Worm (Caenorhabditis elegans) whole organism, L1 larva: Measurements from ENCODE around the gene gipc-1.

Experiments used
- C04F5.9 ChIP-seq: sonication (generic microtip); optimal IDR thresholded peaks from 2 replicates; lab custom pipeline; 2016; ENCODE audit warnings: missing genetic modification characterization, missing compliant biosample characterization
- C34B4.2 ChIP-seq: sonication (generic microtip); optimal IDR thresholded peaks from 2 replicates; lab custom pipeline; 2017; ENCODE audit warnings: mild to moderate bottlenecking, missing genetic modification characterization, missing compliant biosample characterization
- Y116A8C.19 ChIP-seq: sonication (generic microtip); optimal IDR thresholded peaks from 2 replicates; lab custom pipeline; 2016; ENCODE audit warnings: missing compliant biosample characterization, missing genetic modification characterization, borderline replicate concordance
- aly-2 ChIP-seq: fragments of 150-350 bp; optimal IDR thresholded peaks from 2 replicates; lab custom pipeline; 2014; ENCODE audit warnings: missing biosample characterization, missing genetic modification characterization
- ama-1 ChIP-seq: fragments of 150-350 bp; optimal IDR thresholded peaks from 2 replicates; lab custom pipeline; 2014
- blmp-1 ChIP-seq: fragments of 150-350 bp; optimal IDR thresholded peaks from 2 replicates; lab custom pipeline; 2014; ENCODE audit warnings: missing biosample characterization, missing genetic modification characterization
- ceh-8 ChIP-seq: fragments of 200-800 bp; sonication (Bioruptor generic); optimal IDR thresholded peaks from 2 replicates; lab custom pipeline; 2018; ENCODE audit warnings: mild to moderate bottlenecking, missing genetic modification characterization, moderate library complexity, missing compliant biosample characterization
- ceh-82 ChIP-seq, 3 experiments: fragments of 150-350 bp in 1 of 3; sonication (generic microtip) in 2 of 3; optimal IDR thresholded peaks; 2 replicates each; lab custom pipeline; 2014 to 2017; ENCODE audit warnings: missing biosample characterization in 3 of 3, missing genetic modification characterization in 3 of 3
- ceh-90 ChIP-seq: sonication (generic microtip); optimal IDR thresholded peaks from 2 replicates; lab custom pipeline; 2016; ENCODE audit warnings: missing genetic modification characterization, missing compliant biosample characterization
- dpl-1 ChIP-seq, 3 experiments: fragments of 150-350 bp in 2 of 3; sonication (generic microtip) in 1 of 3; optimal IDR thresholded peaks; 2 replicates each; lab custom pipeline; 2014 to 2017; ENCODE audit warnings: missing biosample characterization in 3 of 3, missing genetic modification characterization in 3 of 3, missing genetic modification reagents in 3 of 3
- dsc-1 ChIP-seq: sonication (generic microtip); optimal IDR thresholded peaks from 2 replicates; lab custom pipeline; 2016; ENCODE audit warnings: mild to moderate bottlenecking, missing genetic modification characterization, missing compliant biosample characterization
- efl-1 ChIP-seq, 4 experiments: fragments of 150-350 bp; optimal IDR thresholded peaks in 3 of 4; peaks in 1 of 4; 1 replicate in 1 of 4; 2 replicates in 3 of 4; lab custom pipeline; 2014; ENCODE audit warnings: missing biosample characterization in 2 of 4, missing genetic modification characterization in 2 of 4, missing genetic modification reagents in 2 of 4
- efl-3 ChIP-seq: fragments of 200-800 bp; sonication (Bioruptor generic); optimal IDR thresholded peaks from 2 replicates; lab custom pipeline; 2018; ENCODE audit warnings: mild to moderate bottlenecking, missing genetic modification characterization, missing compliant biosample characterization
- egl-13 ChIP-seq: sonication (generic microtip); optimal IDR thresholded peaks from 2 replicates; lab custom pipeline; 2016; ENCODE audit warnings: missing genotype, missing genetic modification reagents, missing genetic modification characterization, missing compliant biosample characterization
- egl-27 ChIP-seq, 2 experiments: fragments of 150-350 bp in 1 of 2; sonication (generic microtip); optimal IDR thresholded peaks; 3 replicates each; lab custom pipeline; 2017 to 2018; ENCODE audit warnings: missing biosample characterization in 2 of 2, missing genetic modification characterization in 2 of 2, missing genetic modification reagents in 2 of 2
- elt-2 ChIP-seq: sonication (generic microtip); optimal IDR thresholded peaks from 2 replicates; lab custom pipeline; 2016; ENCODE audit warnings: missing genetic modification characterization, mild to moderate bottlenecking, inconsistent platforms, missing compliant biosample characterization, missing genetic modification reagents
- ets-5 ChIP-seq: fragments of 200-800 bp; sonication (Bioruptor generic); IDR thresholded peaks from 2 replicates; pipeline ENCODE4 v1.3.6; 2022; ENCODE audit warnings: missing genetic modification characterization, missing compliant biosample characterization
- fkh-4 ChIP-seq: sonication (generic microtip); optimal IDR thresholded peaks from 2 replicates; lab custom pipeline; 2016; ENCODE audit warnings: missing compliant biosample characterization, missing genetic modification characterization, borderline replicate concordance
- fkh-8 ChIP-seq: sonication (generic microtip); optimal IDR thresholded peaks from 2 replicates; lab custom pipeline; 2016; ENCODE audit warnings: mild to moderate bottlenecking, missing genetic modification characterization, missing compliant biosample characterization
- fos-1 ChIP-seq: fragments of 150-350 bp; optimal IDR thresholded peaks from 2 replicates; lab custom pipeline; 2014; ENCODE audit warnings: missing biosample characterization, missing genetic modification characterization
- hlh-4 ChIP-seq: sonication (generic microtip); optimal IDR thresholded peaks from 2 replicates; lab custom pipeline; 2016; ENCODE audit warnings: mild to moderate bottlenecking, missing genetic modification characterization, missing compliant biosample characterization
- irx-1 ChIP-seq: sonication (generic microtip); optimal IDR thresholded peaks from 2 replicates; lab custom pipeline; 2016; ENCODE audit warnings: missing genetic modification characterization, missing compliant biosample characterization
- isw-1 ChIP-seq: fragments of 200-800 bp; sonication (Bioruptor generic); IDR thresholded peaks from 2 replicates; pipeline ENCODE4 v1.3.6; 2022; ENCODE audit warnings: missing genetic modification characterization, missing compliant biosample characterization
- lin-13 ChIP-seq: fragments of 150-350 bp; optimal IDR thresholded peaks from 2 replicates; lab custom pipeline; 2014; ENCODE audit warnings: missing biosample characterization, missing genetic modification reagents, missing genetic modification characterization
- lin-35 ChIP-seq, 2 experiments: fragments of 150-350 bp; optimal IDR thresholded peaks; 2 replicates each; lab custom pipeline; 2014; ENCODE audit warnings: missing biosample characterization in 2 of 2, missing genetic modification characterization in 2 of 2, missing genetic modification reagents in 2 of 2
- lir-3 ChIP-seq: sonication (generic microtip); optimal IDR thresholded peaks from 2 replicates; lab custom pipeline; 2016; ENCODE audit warnings: mild to moderate bottlenecking, missing genetic modification characterization, moderate library complexity, missing compliant biosample characterization; ENCODE audit not compliant: poor library complexity
- lsy-2 ChIP-seq, 2 experiments: fragments of 150-350 bp; optimal IDR thresholded peaks; 2 replicates each; lab custom pipeline; 2014; ENCODE audit warnings: missing biosample characterization in 2 of 2, missing genetic modification characterization in 2 of 2
- mef-2 ChIP-seq: fragments of 150-350 bp; optimal IDR thresholded peaks from 2 replicates; lab custom pipeline; 2014; ENCODE audit warnings: missing biosample characterization, missing genetic modification characterization
- mep-1 ChIP-seq: fragments of 150-350 bp; optimal IDR thresholded peaks from 2 replicates; lab custom pipeline; 2014; ENCODE audit warnings: missing biosample characterization, missing genetic modification characterization
- nhr-237 ChIP-seq: fragments of 150-350 bp; optimal IDR thresholded peaks from 2 replicates; lab custom pipeline; 2014; ENCODE audit warnings: missing biosample characterization, missing genetic modification characterization
- nhr-28 ChIP-seq: fragments of 150-350 bp; optimal IDR thresholded peaks from 2 replicates; lab custom pipeline; 2014; ENCODE audit warnings: missing biosample characterization, missing genetic modification characterization
- nhr-47 ChIP-seq: sonication (generic microtip); optimal IDR thresholded peaks from 2 replicates; lab custom pipeline; 2016; ENCODE audit warnings: mild to moderate bottlenecking, missing genetic modification characterization, moderate library complexity, missing compliant biosample characterization
- nhr-76 ChIP-seq: sonication (generic microtip); optimal IDR thresholded peaks from 2 replicates; lab custom pipeline; 2017; ENCODE audit warnings: missing biosample characterization, missing genetic modification characterization
- nhr-84 ChIP-seq: sonication (generic microtip); optimal IDR thresholded peaks from 2 replicates; lab custom pipeline; 2017; ENCODE audit warnings: missing biosample characterization, missing genetic modification characterization
- nhr-85 ChIP-seq: sonication (generic microtip); peaks from one replicate; lab custom pipeline; 2016; ENCODE audit warnings: missing genetic modification characterization, inconsistent platforms, missing compliant biosample characterization
- pag-3 ChIP-seq: sonication (generic microtip); optimal IDR thresholded peaks from 2 replicates; lab custom pipeline; 2017; ENCODE audit warnings: missing genetic modification characterization, mild to moderate bottlenecking, missing compliant biosample characterization, antibody characterized with exemption, borderline replicate concordance; ENCODE audit not compliant: insufficient read depth
- skn-1 ChIP-seq: fragments of 150-350 bp; optimal IDR thresholded peaks from 2 replicates; lab custom pipeline; 2014; ENCODE audit warnings: missing biosample characterization, missing genetic modification characterization
- snpc-4 ChIP-seq: fragments of 150-350 bp; optimal IDR thresholded peaks from 2 replicates; lab custom pipeline; 2014; ENCODE audit warnings: missing biosample characterization, missing genetic modification characterization
- snu-23 ChIP-seq: sonication (generic microtip); optimal IDR thresholded peaks from 2 replicates; lab custom pipeline; 2016; ENCODE audit warnings: missing genetic modification characterization, missing compliant biosample characterization
- sox-4 ChIP-seq: sonication (generic microtip); optimal IDR thresholded peaks from 2 replicates; lab custom pipeline; 2016; ENCODE audit warnings: missing genetic modification characterization, missing compliant biosample characterization
- sptf-1 ChIP-seq: fragments of 150-350 bp; optimal IDR thresholded peaks from 2 replicates; lab custom pipeline; 2014; ENCODE audit warnings: missing biosample characterization, missing genetic modification characterization
- tbx-2 ChIP-seq: sonication (generic microtip); optimal IDR thresholded peaks from 2 replicates; lab custom pipeline; 2016; ENCODE audit warnings: missing genetic modification characterization, missing compliant biosample characterization
- tlp-1 ChIP-seq: fragments of 150-350 bp; optimal IDR thresholded peaks from 2 replicates; lab custom pipeline; 2014; ENCODE audit warnings: missing biosample characterization, missing genetic modification characterization
- unc-130 ChIP-seq: fragments of 150-350 bp; optimal IDR thresholded peaks from 2 replicates; lab custom pipeline; 2017; ENCODE audit warnings: missing biosample characterization, missing genetic modification characterization, inconsistent platforms
- unc-62 ChIP-seq: fragments of 150-350 bp; optimal IDR thresholded peaks from 2 replicates; lab custom pipeline; 2014; ENCODE audit warnings: missing biosample characterization, missing genetic modification reagents, missing genetic modification characterization
- unc-86 ChIP-seq: sonication (generic microtip); optimal IDR thresholded peaks from 2 replicates; lab custom pipeline; 2016; ENCODE audit warnings: missing genetic modification characterization, missing compliant biosample characterization
- vab-15 ChIP-seq: sonication (generic microtip); optimal IDR thresholded peaks from 2 replicates; lab custom pipeline; 2017; ENCODE audit warnings: missing genotype, mild to moderate bottlenecking, missing genetic modification characterization, missing compliant biosample characterization
- xbp-1 ChIP-seq: sonication (generic microtip); optimal IDR thresholded peaks from 2 replicates; lab custom pipeline; 2016; ENCODE audit warnings: missing genetic modification characterization, missing compliant biosample characterization
- ztf-4 ChIP-seq: fragments of 150-350 bp; optimal IDR thresholded peaks from 2 replicates; lab custom pipeline; 2014; ENCODE audit warnings: missing biosample characterization, missing genetic modification characterization

The gipc-1 gene

DNA sequence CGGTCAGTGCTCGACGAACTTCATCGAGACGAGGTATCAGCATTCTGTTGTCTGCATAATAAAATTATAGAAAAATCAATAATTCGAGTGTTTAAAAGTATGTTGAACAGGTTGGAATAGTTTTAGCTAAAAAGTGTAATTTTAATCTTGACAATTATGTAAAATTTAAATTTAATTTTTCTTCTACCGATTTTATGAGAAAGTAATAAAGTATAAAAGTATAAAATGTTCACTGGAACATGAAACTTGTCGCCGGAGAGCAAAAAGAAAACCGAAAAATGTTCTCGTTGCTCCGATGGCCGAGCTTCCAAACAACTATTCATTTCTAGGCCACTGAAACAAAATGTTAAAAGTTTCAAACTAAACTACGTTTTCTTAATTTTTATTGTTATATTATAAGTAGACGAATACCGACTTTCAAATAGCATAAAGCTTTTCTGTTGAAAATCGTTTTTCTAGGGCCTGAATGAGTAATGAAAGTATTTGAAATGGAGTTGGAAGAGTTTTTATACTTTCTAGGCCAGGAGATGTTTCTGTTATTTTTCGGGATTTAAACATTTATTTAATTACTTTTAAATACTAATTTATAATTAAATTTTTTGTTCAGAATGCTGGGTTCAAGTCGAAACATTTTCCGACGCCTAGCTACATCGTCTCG is 8.7 kb upstream of the gipc-1 start, which contains the start of the genes C35D10.10 and C35D10.5 (continued):
- no peak for TF ChIP-seq nhr-28 (tag; lab: Kevin White, UChicago)
- TF ChIP-seq isw-1 (GFP tag; lab: Robert Waterston, UW): no peak
- TF ChIP-seq tlp-1 (tag; lab: Kevin White, UChicago): no peak
- TF ChIP-seq ets-5 (GFP tag; lab: Robert Waterston, UW): no peak
- no peak for TF ChIP-seq Y116A8C.19 (tag; lab: Kevin White, UChicago)
- TF ChIP-seq fos-1 (tag; lab: Kevin White, UChicago): no peak
- TF ChIP-seq dsc-1 (tag; lab: Kevin White, UChicago): peak; percentile 7
- TF ChIP-seq vab-15: no peak
- no peak for TF ChIP-seq fkh-4 (tag; lab: Kevin White, UChicago)
- no peak for TF ChIP-seq hlh-4 (tag; lab: Kevin White, UChicago)
- TF ChIP-seq snu-23 (GFP tag; lab: Kevin White, UChicago): peak; percentile 4
- TF ChIP-seq elt-2: no peak
- no peak for TF ChIP-seq fkh-8
- TF ChIP-seq ama-1 (lab: Kevin White, UChicago): no peak
- TF ChIP-seq lsy-2 (tag; optimal IDR thresholded peaks at IDR 0.05; lab: Kevin White, UChicago): peak in 1 of 2 experiments; percentile 35
- no peak for TF ChIP-seq C04F5.9 (tag; lab: Kevin White, UChicago)
- no peak for TF ChIP-seq ceh-82 (tag; optimal IDR thresholded peaks at IDR 0.05; lab: Kevin White, UChicago)
- TF ChIP-seq C34B4.2 (tag; lab: Kevin White, UChicago): no peak
- no peak for TF ChIP-seq xbp-1 (tag; lab: Kevin White, UChicago)
- TF ChIP-seq dpl-1 (GFP tag; optimal IDR thresholded peaks at IDR 0.05; lab: Kevin White, UChicago): peak in 2 of 3 experiments; percentile 4 to 17
- no peak for TF ChIP-seq unc-86
- TF ChIP-seq sptf-1 (tag; lab: Kevin White, UChicago): no peak
- TF ChIP-seq lir-3: peak; percentile 62
- peak; percentile 42 for TF ChIP-seq nhr-47
- no peak for TF ChIP-seq egl-27 (tag; optimal IDR thresholded peaks at IDR 0.05; lab: Kevin White, UChicago)
- TF ChIP-seq nhr-237 (tag; lab: Kevin White, UChicago): no peak
- TF ChIP-seq snpc-4: no peak
- TF ChIP-seq unc-62 (GFP tag; lab: Kevin White, UChicago): no peak
- TF ChIP-seq ztf-4: no peak
- no peak for TF ChIP-seq sox-4
- no peak for TF ChIP-seq aly-2 (tag; lab: Kevin White, UChicago)
- no peak for TF ChIP-seq lin-35 (GFP tag; optimal IDR thresholded peaks at IDR 0.05; lab: Kevin White, UChicago)
- TF ChIP-seq pag-3 (tag; lab: Kevin White, UChicago): no peak
- TF ChIP-seq mef-2: no peak
- no peak for TF ChIP-seq nhr-76
- TF ChIP-seq, all 84 proteins: peak for 15

- TF ChIP-seq mef-2 (no peak), ceh-90 (tag; lab: Kevin White, UChicago) (no peak), tlp-1 (tag; lab: Kevin White, UChicago) (no peak), Y116A8C.19 (tag; lab: Kevin White, UChicago) (no peak), sptf-1 (tag; lab: Kevin White, UChicago) (no peak), blmp-1 (tag; lab: Kevin White, UChicago) (no peak), aly-2 (tag; lab: Kevin White, UChicago) (no peak), snpc-4 (no peak), unc-130 (tag; lab: Kevin White, UChicago) (no peak), egl-13 (tag; lab: Kevin White, UChicago) (no peak)
These were observed 7.5 kb upstream of the gipc-1 start, which contains the start of gene coq-8 for ce11 chrIII:4863127-4863526. Gene coq-8 (plus strand): TSS chrIII:4863427.

DNA sequence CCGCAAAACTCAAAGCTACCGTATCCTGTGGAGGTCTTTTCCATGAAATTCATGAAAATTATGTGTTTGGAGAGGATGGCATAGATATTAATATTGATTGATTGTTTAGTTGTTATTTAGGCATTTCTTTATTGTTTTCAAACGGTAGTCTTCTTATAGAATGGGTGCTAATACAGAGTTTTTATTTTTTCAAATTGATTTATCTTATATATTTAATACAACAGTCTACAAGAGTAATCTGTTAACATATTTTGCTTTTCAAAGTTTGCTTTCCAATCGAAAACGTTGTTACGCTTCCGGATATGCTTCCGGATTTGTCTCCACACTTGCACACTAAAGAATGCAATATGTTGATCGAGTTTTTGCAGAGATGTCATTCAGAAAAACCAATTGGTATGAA is 3.8 kb upstream of the gipc-1 start, which contains the start of gene C35D10.17:
TSS of gene C35D10.17 (plus strand) at position 301 of the 400 bp plus-strand sequence.
- TF ChIP-seq nhr-47 (no peak), Y116A8C.19 (tag; lab: Kevin White, UChicago) (no peak), irx-1 (no peak), mep-1 (tag; lab: Kevin White, UChicago) (no peak), sptf-1 (tag; lab: Kevin White, UChicago) (no peak), ceh-8 (GFP tag; lab: Kevin White, UChicago) (no peak), ets-5 (GFP tag; lab: Robert Waterston, UW) (no peak), C34B4.2 (tag; lab: Kevin White, UChicago) (no peak), nhr-85 (tag; lab: Kevin White, UChicago) (no peak), efl-1 (optimal IDR thresholded peaks at IDR 0.05; lab: Kevin White, UChicago) (no peak), efl-1 (GFP tag; optimal IDR thresholded peaks at IDR 0.05 in 1 of 2; lab: Kevin White, UChicago) (no peak), skn-1 (tag; lab: Kevin White, UChicago) (no peak), efl-3 (GFP tag; lab: Kevin White, UChicago) (no peak), tbx-2 (tag; lab: Kevin White, UChicago) (no peak), nhr-84 (tag; lab: Kevin White, UChicago) (no peak), lin-13 (GFP tag; lab: Kevin White, UChicago) (no peak), tlp-1 (tag; lab: Kevin White, UChicago) (no peak)
